Fruit fly (Drosophila melanogaster): ENCODE measurements around the gene ort.
A peak's percentile ranks its signal among the peaks of the same experiment; 100 is the strongest.

Gene ort

dm6 chr3R:19671223-19671991 lies 11.9 kb downstream of the ort start, which contains the start of gene Naam (continued):
- no peak for TF ChIP-seq bigmax (GFP tag; optimal IDR thresholded peaks at IDR 0.05)
- peak; percentile 74 for TF ChIP-seq CG13296 (GFP tag; optimal IDR thresholded peaks at IDR 0.05)
- peak; percentile 43 for TF ChIP-seq grn (GFP tag; optimal IDR thresholded peaks at IDR 0.05)
- no peak for TF ChIP-seq unc-4 (GFP tag; IDR thresholded peaks at IDR 0.05; ENCODE audit: partially characterized antibody)
- TF ChIP-seq ci (GFP tag; IDR thresholded peaks at IDR 0.05), result peak; percentile 95
- TF ChIP-seq dati (GFP tag; IDR thresholded peaks at IDR 0.05), result peak; percentile 7; the same call in 1 of the 2 replicates
- no peak for TF ChIP-seq CG31388 (GFP tag; optimal IDR thresholded peaks at IDR 0.05)
- TF ChIP-seq zen (tag; optimal IDR thresholded peaks at IDR 0.05), result peak; percentile 21
- peak; percentile 72; the same call in 1 of the 3 replicates for TF ChIP-seq zfh1 (GFP tag; IDR thresholded peaks at IDR 0.05)
- no peak for TF ChIP-seq GATAe (GFP tag; conservative IDR thresholded peaks at IDR 0.05)
- TF ChIP-seq CG4424 (GFP tag; optimal IDR thresholded peaks at IDR 0.05), result peak; percentile 69
- TF ChIP-seq ind (GFP tag; optimal IDR thresholded peaks at IDR 0.05), result peak; percentile 84
- TF ChIP-seq CG3407 (GFP tag; optimal IDR thresholded peaks at IDR 0.05), result peak; percentile 14
- TF ChIP-seq eve (GFP tag; optimal IDR thresholded peaks at IDR 0.05), result peak in 1 of 2 experiments; percentile 85
- no peak for TF ChIP-seq Stat92E (GFP tag; optimal IDR thresholded peaks at IDR 0.05)
- peak; percentile 67 for TF ChIP-seq CG14441 (GFP tag; IDR thresholded peaks at IDR 0.05)
- TF ChIP-seq CG16813 (GFP tag; IDR thresholded peaks at IDR 0.05; ENCODE audit: partially characterized antibody), result no peak
- TF ChIP-seq CG10431 (GFP tag; optimal IDR thresholded peaks at IDR 0.05), result no peak
- peak; percentile 79 for TF ChIP-seq B-H2 (GFP tag; optimal IDR thresholded peaks at IDR 0.05)
- no peak; the same call in 1 of the 2 replicates for TF ChIP-seq CG10321 (GFP tag; IDR thresholded peaks at IDR 0.05)
- TF ChIP-seq CG2199 (GFP tag; IDR thresholded peaks at IDR 0.05), result no peak
- peak; percentile 77 for TF ChIP-seq NK7.1 (GFP tag; optimal IDR thresholded peaks at IDR 0.05)
- TF ChIP-seq CG42726 (GFP tag; IDR thresholded peaks at IDR 0.05; ENCODE audit: partially characterized antibody), result no peak
- peak; percentile 71 for TF ChIP-seq Six4 (GFP tag; optimal IDR thresholded peaks at IDR 0.05)
- peak; percentile 50 for TF ChIP-seq nerfin-1 (tag; optimal IDR thresholded peaks at IDR 0.05)
- TF ChIP-seq E2f1 (GFP tag; IDR thresholded peaks at IDR 0.05), result peak; percentile 67
- peak; percentile 31 for TF ChIP-seq Ssrp (tag; optimal IDR thresholded peaks at IDR 0.05)
- peak; percentile 57 for TF ChIP-seq CG9609 (GFP tag; optimal IDR thresholded peaks at IDR 0.05)
- peak; percentile 76 for TF ChIP-seq Fer3 (tag; optimal IDR thresholded peaks at IDR 0.05)
- TF ChIP-seq lab (GFP tag; optimal IDR thresholded peaks at IDR 0.05), result peak; percentile 93
- peak; percentile 69 for TF ChIP-seq Fer2 (tag; optimal IDR thresholded peaks at IDR 0.05)
- TF ChIP-seq CG15011 (GFP tag; optimal IDR thresholded peaks at IDR 0.05), result peak; percentile 35
- TF ChIP-seq jumu (GFP tag; optimal IDR thresholded peaks at IDR 0.05), result peak; percentile 61
- TF ChIP-seq ham (GFP tag; IDR thresholded peaks at IDR 0.05), result no peak
- TF ChIP-seq CG6813 (GFP tag; optimal IDR thresholded peaks at IDR 0.05), result peak; percentile 86
- TF ChIP-seq repo (GFP tag; optimal IDR thresholded peaks at IDR 0.05), result peak; percentile 60
- TF ChIP-seq CG18011 (GFP tag; optimal IDR thresholded peaks at IDR 0.05), result peak; percentile 77
- TF ChIP-seq cato (GFP tag; optimal IDR thresholded peaks at IDR 0.05; ENCODE audit: borderline replicate concordance), result peak; percentile 36
- peak; percentile 88 for TF ChIP-seq gro (GFP tag; optimal IDR thresholded peaks at IDR 0.05)
- peak in 1 of 2 experiments; percentile 55 for TF ChIP-seq Eip74EF (GFP tag; optimal IDR thresholded peaks at IDR 0.05)
- no peak for TF ChIP-seq gfzf (GFP tag; optimal IDR thresholded peaks at IDR 0.05)
- TF ChIP-seq CG1602 (GFP tag; optimal IDR thresholded peaks at IDR 0.05), result peak; percentile 41
- TF ChIP-seq CG12942 (GFP tag; optimal IDR thresholded peaks at IDR 0.05), result peak; percentile 54
- TF ChIP-seq pros (GFP tag; optimal IDR thresholded peaks at IDR 0.05), result no peak
- TF ChIP-seq CG12236 (GFP tag; optimal IDR thresholded peaks at IDR 0.05), result no peak
- peak; percentile 67 for TF ChIP-seq Atf-2 (GFP tag; optimal IDR thresholded peaks at IDR 0.05)
- no peak for TF ChIP-seq Abd-B (GFP tag; optimal IDR thresholded peaks at IDR 0.05)
- peak; percentile 51 for TF ChIP-seq Hr3 (GFP tag; optimal IDR thresholded peaks at IDR 0.05)
